Worm (Caenorhabditis elegans) whole organism, L1 larva: ENCODE data around the gene col-131.

Experiments used
- fos-1 ChIP-seq: fragments of 150-350 bp; optimal IDR thresholded peaks from 2 replicates; lab custom pipeline; 2014; ENCODE audit warnings: missing biosample characterization, missing genetic modification characterization
- nhr-76 ChIP-seq: sonication (generic microtip); optimal IDR thresholded peaks from 2 replicates; lab custom pipeline; 2017; ENCODE audit warnings: missing biosample characterization, missing genetic modification characterization
- tbx-2 ChIP-seq: sonication (generic microtip); optimal IDR thresholded peaks from 2 replicates; lab custom pipeline; 2016; ENCODE audit warnings: missing genetic modification characterization, missing compliant biosample characterization
- ztf-4 ChIP-seq: fragments of 150-350 bp; optimal IDR thresholded peaks from 2 replicates; lab custom pipeline; 2014; ENCODE audit warnings: missing biosample characterization, missing genetic modification characterization

DNA sequence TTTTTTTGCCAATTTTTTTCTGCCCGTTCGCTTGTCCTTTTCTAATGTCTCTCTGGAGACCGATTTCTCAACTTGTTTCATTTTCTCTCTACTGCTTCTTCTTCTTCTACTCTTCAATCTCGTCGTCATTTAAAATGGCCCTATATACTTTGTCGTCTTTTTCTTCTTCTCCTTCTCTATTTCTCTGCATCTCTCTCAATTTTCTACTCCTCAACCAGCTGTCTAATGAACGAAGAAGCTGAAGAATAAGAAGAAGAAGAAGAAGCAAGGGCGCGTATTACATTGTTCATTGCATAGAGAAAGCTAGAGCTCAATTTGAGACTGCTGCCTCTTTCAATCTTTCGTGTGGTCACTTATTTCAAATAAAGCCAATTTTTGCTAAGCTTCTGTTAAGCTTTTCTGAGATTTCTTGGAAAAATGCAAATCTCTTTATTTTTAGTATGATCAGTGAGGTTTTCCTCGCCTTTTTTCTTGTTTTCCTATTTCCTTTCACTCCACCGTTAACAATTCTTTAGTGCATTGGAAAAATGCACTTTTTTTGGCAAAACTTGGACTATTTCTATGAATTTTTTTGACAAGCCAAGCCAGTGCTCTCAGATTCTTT lies 51.2 kb downstream of the col-131 start:
- no peak for TF ChIP-seq tbx-2 (tag; lab: Kevin White, UChicago)
- TF ChIP-seq ztf-4 (tag; lab: Kevin White, UChicago): no peak
- no peak for TF ChIP-seq nhr-76 (tag; lab: Kevin White, UChicago)
- no peak for TF ChIP-seq fos-1 (tag; lab: Kevin White, UChicago)
